Fruit fly (Drosophila melanogaster) whole organism, embryonic: Measurements from ENCODE around the gene CG42710.

Experiments used
- CG10274 ChIP-seq: fragments of 200-800 bp; sonication (Bioruptor generic); optimal IDR thresholded peaks from 3 replicates; lab custom pipeline; 2017; ENCODE audit warnings: missing biosample characterization, mild to moderate bottlenecking, missing genetic modification characterization
- CG10366 ChIP-seq: fragments of 200-800 bp; sonication (Bioruptor generic); IDR thresholded peaks from 2 replicates; pipeline ENCODE4 v1.3.6; 2022; ENCODE audit warnings: missing biosample characterization, missing genetic modification characterization
- CG10543 ChIP-seq: fragments of 200-800 bp; sonication (Bioruptor generic); optimal IDR thresholded peaks from 3 replicates; lab custom pipeline; 2017; ENCODE audit warnings: missing biosample characterization, mild to moderate bottlenecking, missing genetic modification characterization, moderate library complexity
- CG12236 ChIP-seq: fragments of 200-800 bp; sonication (Bioruptor generic); optimal IDR thresholded peaks from 2 replicates; lab custom pipeline; 2016; ENCODE audit warnings: missing biosample characterization, missing genetic modification characterization
- CG14014 ChIP-seq: fragments of 200-800 bp; sonication (Bioruptor generic); IDR thresholded peaks from 2 replicates; pipeline ENCODE4 v1.3.6; 2022; ENCODE audit warnings: missing biosample characterization, missing genetic modification characterization
- CG18764 ChIP-seq: fragments of 200-800 bp; sonication (Bioruptor generic); optimal IDR thresholded peaks from 3 replicates; lab custom pipeline; 2016; ENCODE audit warnings: missing biosample characterization, missing genetic modification characterization
- CG2116 ChIP-seq: fragments of 200-800 bp; sonication (Bioruptor generic); optimal IDR thresholded peaks from 3 replicates; lab custom pipeline; 2018; ENCODE audit warnings: missing biosample characterization, mild to moderate bottlenecking, missing genetic modification characterization
- CG2199 ChIP-seq: fragments of 200-800 bp; sonication (Bioruptor generic); IDR thresholded peaks from 3 replicates; pipeline ENCODE4 v1.3.6; 2022; ENCODE audit warnings: missing biosample characterization, missing genetic modification characterization
- CG2678 ChIP-seq: fragments of 200-800 bp; sonication (Bioruptor generic); optimal IDR thresholded peaks from 3 replicates; lab custom pipeline; 2019; ENCODE audit warnings: missing biosample characterization, mild to moderate bottlenecking, missing genetic modification characterization, moderate library complexity
- CG31441 ChIP-seq: fragments of 200-800 bp; sonication (Bioruptor generic); IDR thresholded peaks from 2 replicates; pipeline ENCODE4 v1.3.6; 2022; ENCODE audit warnings: missing biosample characterization, missing genetic modification characterization
- CG3407 ChIP-seq: fragments of 200-800 bp; sonication (Bioruptor generic); optimal IDR thresholded peaks from 2 replicates; lab custom pipeline; 2018; ENCODE audit warnings: missing biosample characterization, mild to moderate bottlenecking, missing genetic modification characterization
- CG5953 ChIP-seq: fragments of 200-800 bp; sonication (Bioruptor generic); IDR thresholded peaks from 2 replicates; pipeline ENCODE4 v1.3.6; 2022; ENCODE audit warnings: missing biosample characterization, missing genetic modification characterization
- CG6683 ChIP-seq: fragments of 200-800 bp; sonication (Bioruptor generic); optimal IDR thresholded peaks from 2 replicates; lab custom pipeline; 2017; ENCODE audit warnings: missing biosample characterization, mild to moderate bottlenecking, missing genetic modification characterization, missing genetic modification reagents
- CG7745 ChIP-seq: fragments of 200-800 bp; sonication (Bioruptor generic); optimal IDR thresholded peaks from 2 replicates; lab custom pipeline; 2018; ENCODE audit warnings: missing biosample characterization, mild to moderate bottlenecking, missing genetic modification characterization, moderate library complexity
- CG7786 ChIP-seq: fragments of 200-800 bp; sonication (Bioruptor generic); optimal IDR thresholded peaks from 2 replicates; lab custom pipeline; 2016; ENCODE audit warnings: missing biosample characterization, missing genetic modification characterization
- CG7987 ChIP-seq: fragments of 200-800 bp; sonication (Bioruptor generic); optimal IDR thresholded peaks from 2 replicates; lab custom pipeline; 2018; ENCODE audit warnings: missing biosample characterization, mild to moderate bottlenecking, missing genetic modification characterization, moderate library complexity
- CG8281 ChIP-seq: fragments of 200-800 bp; sonication (Bioruptor generic); optimal IDR thresholded peaks from 2 replicates; lab custom pipeline; 2018; ENCODE audit warnings: missing biosample characterization, mild to moderate bottlenecking, missing genetic modification characterization, moderate library complexity
- Doc2 ChIP-seq: fragments of 200-800 bp; sonication (Bioruptor generic); IDR thresholded peaks from 2 replicates; pipeline ENCODE4 v1.3.6; 2022; ENCODE audit warnings: missing biosample characterization, missing genetic modification characterization
- ERR ChIP-seq: fragments of 200-800 bp; sonication (Bioruptor generic); optimal IDR thresholded peaks from 2 replicates; lab custom pipeline; 2016; ENCODE audit warnings: missing biosample characterization, missing genetic modification characterization
- Eip74EF ChIP-seq, 2 experiments: fragments of 200-800 bp in 1 of 2; fragments of >200 bp in 1 of 2; sonication (Bioruptor generic) in 1 of 2; optimal IDR thresholded peaks; 2 replicates each; lab custom pipeline; 2017 to 2019; ENCODE audit warnings: missing biosample characterization in 2 of 2, missing genetic modification characterization in 2 of 2, mild to moderate bottlenecking in 1 of 2, moderate library complexity in 1 of 2
- Ets65A ChIP-seq: fragments of 200-800 bp; sonication (Bioruptor generic); peaks from one replicate; lab custom pipeline; 2016; ENCODE audit warnings: missing biosample characterization, missing genetic modification characterization
- H2.0 ChIP-seq: fragments of 200-800 bp; sonication (Bioruptor generic); IDR thresholded peaks from 2 replicates; pipeline ENCODE4 v1.3.6; 2022; ENCODE audit warnings: missing biosample characterization, missing genetic modification characterization
- HHEX ChIP-seq: fragments of 200-800 bp; sonication (Bioruptor generic); optimal IDR thresholded peaks from 3 replicates; lab custom pipeline; 2017; ENCODE audit warnings: missing biosample characterization, mild to moderate bottlenecking, missing genetic modification characterization, missing genetic modification reagents
- HmgD ChIP-seq: fragments of 200-800 bp; sonication (Bioruptor generic); optimal IDR thresholded peaks from 3 replicates; lab custom pipeline; 2016; ENCODE audit warnings: missing biosample characterization, missing genetic modification characterization
- Hr51 ChIP-seq, 2 experiments: fragments of 200-800 bp; sonication (Bioruptor generic); optimal IDR thresholded peaks; 2 replicates in 1 of 2; 3 replicates in 1 of 2; lab custom pipeline; 2016 to 2018; ENCODE audit warnings: missing biosample characterization in 2 of 2, missing genetic modification characterization in 2 of 2, mild to moderate bottlenecking in 1 of 2, moderate library complexity in 1 of 2
- MBD-R2 ChIP-seq: fragments of 200-800 bp; sonication (Bioruptor generic); IDR thresholded peaks from 2 replicates; pipeline ENCODE4 v1.3.6; 2022; ENCODE audit warnings: missing biosample characterization, missing genetic modification characterization
- MESR4 ChIP-seq: fragments of 200-800 bp; sonication (Bioruptor generic); optimal IDR thresholded peaks from 2 replicates; lab custom pipeline; 2018; ENCODE audit warnings: missing biosample characterization, mild to moderate bottlenecking, missing genetic modification characterization, moderate library complexity
- NFAT ChIP-seq: fragments of 200-800 bp; sonication (Bioruptor generic); IDR thresholded peaks from 2 replicates; pipeline ENCODE4 v1.3.6; 2022; ENCODE audit warnings: missing biosample characterization, missing genetic modification characterization
- Optix ChIP-seq: fragments of 200-800 bp; sonication (Bioruptor generic); IDR thresholded peaks from 3 replicates; pipeline ENCODE4 v1.3.6; 2022; ENCODE audit warnings: missing biosample characterization, missing genetic modification characterization
- Pdp1 ChIP-seq, 2 experiments: fragments of 200-800 bp; sonication (Bioruptor generic); optimal IDR thresholded peaks; 3 replicates each; lab custom pipeline; 2016; ENCODE audit warnings: missing biosample characterization in 2 of 2, missing genetic modification characterization in 2 of 2, mild to moderate bottlenecking in 1 of 2, moderate library complexity in 1 of 2
- ase ChIP-seq: fragments of 200-800 bp; sonication (Bioruptor generic); IDR thresholded peaks from 3 replicates; pipeline ENCODE4 v1.3.6; 2022; ENCODE audit warnings: missing biosample characterization, missing genetic modification characterization
- bab2 ChIP-seq: fragments of 200-800 bp; sonication (Bioruptor generic); optimal IDR thresholded peaks from 2 replicates; lab custom pipeline; 2016; ENCODE audit warnings: missing biosample characterization, missing genetic modification characterization
- bcd ChIP-seq: fragments of 200-800 bp; sonication (Bioruptor generic); optimal IDR thresholded peaks from 2 replicates; lab custom pipeline; 2017; ENCODE audit warnings: missing biosample characterization, mild to moderate bottlenecking, missing genetic modification characterization
- chinmo ChIP-seq: fragments of 200-800 bp; sonication (Bioruptor generic); IDR thresholded peaks from 4 replicates; pipeline ENCODE4 v1.3.6; 2022; ENCODE audit warnings: missing biosample characterization, missing genetic modification characterization; ENCODE audit not compliant: partially characterized antibody
- ci ChIP-seq: fragments of 200-800 bp; sonication (Bioruptor generic); IDR thresholded peaks from 3 replicates; pipeline ENCODE4 v1.3.6; 2022; ENCODE audit warnings: missing biosample characterization, missing genetic modification characterization
- crc ChIP-seq: fragments of 200-800 bp; sonication (Bioruptor generic); optimal IDR thresholded peaks from 2 replicates; lab custom pipeline; 2016; ENCODE audit warnings: missing biosample characterization, missing genetic modification characterization
- danr ChIP-seq: fragments of 200-800 bp; sonication (Bioruptor generic); IDR thresholded peaks from 2 replicates; pipeline ENCODE4 v1.3.6; 2022; ENCODE audit warnings: missing biosample characterization, missing genetic modification characterization
- dmrt99B ChIP-seq: fragments of 200-800 bp; sonication (Bioruptor generic); optimal IDR thresholded peaks from 2 replicates; lab custom pipeline; 2018; ENCODE audit warnings: missing biosample characterization, mild to moderate bottlenecking, missing genetic modification characterization, moderate library complexity
- dpn ChIP-seq, 2 experiments: fragments of 200-800 bp; sonication (Bioruptor generic); optimal IDR thresholded peaks; 3 replicates each; lab custom pipeline; 2016; ENCODE audit warnings: missing biosample characterization in 2 of 2, missing genetic modification characterization in 2 of 2
- fd3F ChIP-seq: fragments of 200-800 bp; sonication (Bioruptor generic); optimal IDR thresholded peaks from 2 replicates; lab custom pipeline; 2018; ENCODE audit warnings: missing biosample characterization, mild to moderate bottlenecking, missing genetic modification characterization, moderate library complexity
- hbn ChIP-seq: fragments of 200-800 bp; sonication (Bioruptor generic); IDR thresholded peaks from 2 replicates; pipeline ENCODE4 v1.3.6; 2022; ENCODE audit warnings: missing biosample characterization, missing genetic modification characterization; ENCODE audit not compliant: partially characterized antibody
- hkb ChIP-seq, 2 experiments: fragments of 200-800 bp in 1 of 2; fragments of >200 bp in 1 of 2; sonication (Bioruptor generic) in 1 of 2; IDR thresholded peaks in 1 of 2; optimal IDR thresholded peaks in 1 of 2; 2 replicates each; pipeline versions ENCODE4 v1.3.6 to Lab custom; 2017 to 2022; ENCODE audit warnings: missing biosample characterization in 1 of 2, missing genetic modification characterization in 1 of 2
- ro ChIP-seq: fragments of 200-800 bp; sonication (Bioruptor generic); IDR thresholded peaks from 2 replicates; pipeline ENCODE4 v1.3.6; 2022; ENCODE audit warnings: missing biosample characterization, missing genetic modification characterization
- sd ChIP-seq: fragments of 200-800 bp; sonication (Bioruptor generic); optimal IDR thresholded peaks from 3 replicates; lab custom pipeline; 2018; ENCODE audit warnings: missing biosample characterization, mild to moderate bottlenecking, missing genetic modification characterization, moderate library complexity
- sens-2 ChIP-seq: fragments of 200-800 bp; sonication (Bioruptor generic); IDR thresholded peaks from 2 replicates; pipeline ENCODE4 v1.3.6; 2022; ENCODE audit warnings: missing biosample characterization, missing genetic modification characterization
- unpg ChIP-seq: fragments of 200-800 bp; sonication (Bioruptor generic); optimal IDR thresholded peaks from 3 replicates; lab custom pipeline; 2018; ENCODE audit warnings: missing biosample characterization, mild to moderate bottlenecking, missing genetic modification characterization, moderate library complexity
- usp ChIP-seq: fragments of >200 bp; optimal IDR thresholded peaks from 2 replicates; lab custom pipeline; 2017; ENCODE audit warnings: missing biosample characterization, missing genetic modification characterization
- wdn ChIP-seq: fragments of 200-800 bp; sonication (Bioruptor generic); IDR thresholded peaks from 2 replicates; pipeline ENCODE4 v1.3.6; 2022; ENCODE audit warnings: missing biosample characterization, missing genetic modification characterization
- wek ChIP-seq: fragments of 200-800 bp; sonication (Bioruptor generic); optimal IDR thresholded peaks from 3 replicates; lab custom pipeline; 2018; ENCODE audit warnings: missing biosample characterization, mild to moderate bottlenecking, missing genetic modification characterization, moderate library complexity

Gene CG42710

dm6 chr2L:8739984-8740756 lies 42.1 kb downstream of the CG42710 start, which contains the start of gene raw (continued):
- TF ChIP-seq sd (tag; lab: Kevin White, UChicago) = peak; percentile 60
- no peak for TF ChIP-seq CG7786 (GFP tag; lab: Kevin White, UChicago)
- no peak for TF ChIP-seq crc (GFP tag; lab: Kevin White, UChicago)
- no peak; the same call in 1 of the 2 replicates for TF ChIP-seq sens-2 (GFP tag; lab: Robert Waterston, UW)
- TF ChIP-seq ro (GFP tag; lab: Robert Waterston, UW) = no peak
- peak; percentile 18 for TF ChIP-seq CG2678 (tag; lab: Kevin White, UChicago)
- TF ChIP-seq CG2116 (GFP tag; lab: Kevin White, UChicago) = no peak
- no peak for TF ChIP-seq CG7987 (GFP tag; lab: Kevin White, UChicago)
- TF ChIP-seq bcd (GFP tag; lab: Kevin White, UChicago) = no peak
- no peak for TF ChIP-seq CG10274
- TF ChIP-seq Ets65A (GFP tag; lab: Kevin White, UChicago) = no peak
- TF ChIP-seq fd3F (GFP tag; lab: Kevin White, UChicago) = no peak
- TF ChIP-seq dmrt99B = no peak
- peak in 1 of 2 experiments; percentile 58 for TF ChIP-seq Eip74EF (GFP tag; optimal IDR thresholded peaks at IDR 0.05; lab: Kevin White, UChicago)
- TF ChIP-seq hkb (optimal IDR thresholded peaks at IDR 0.05; lab: Kevin White, UChicago) = no peak
- peak; percentile 40; the same call in 1 of the 2 replicates for TF ChIP-seq hkb (GFP tag; IDR thresholded peaks at IDR 0.05; lab: Robert Waterston, UW)
- TF ChIP-seq ase (GFP tag; lab: Robert Waterston, UW) = no peak
- TF ChIP-seq HHEX (GFP tag; lab: Kevin White, UChicago) = no peak
- TF ChIP-seq CG3407 (GFP tag; lab: Kevin White, UChicago) = no peak
- no peak for TF ChIP-seq usp (GFP tag; lab: Kevin White, UChicago)
- no peak for TF ChIP-seq ci (GFP tag; lab: Robert Waterston, UW)
- TF ChIP-seq wek (GFP tag; lab: Kevin White, UChicago) = peak; percentile 8
- peak; percentile 14 for TF ChIP-seq HmgD (GFP tag; lab: Kevin White, UChicago)
- TF ChIP-seq ERR (GFP tag; lab: Kevin White, UChicago) = no peak
- no peak for TF ChIP-seq Hr51 (GFP tag; optimal IDR thresholded peaks at IDR 0.05; lab: Kevin White, UChicago)
- TF ChIP-seq chinmo (GFP tag; lab: Robert Waterston, UW) = peak; percentile 96
- TF ChIP-seq wdn (GFP tag; lab: Robert Waterston, UW) = no peak
- no peak for TF ChIP-seq H2.0 (GFP tag; lab: Robert Waterston, UW)
- TF ChIP-seq bab2 (GFP tag; lab: Kevin White, UChicago) = no peak
- TF ChIP-seq CG7745 (tag; lab: Kevin White, UChicago) = no peak
- TF ChIP-seq CG5953 (GFP tag; lab: Robert Waterston, UW) = no peak
- TF ChIP-seq hbn (GFP tag; lab: Robert Waterston, UW) = no peak
- TF ChIP-seq CG2199 = 0 out of 3 replicates have a peak, but pooled peaks have one; percentile 3
- no peak for TF ChIP-seq CG18764 (GFP tag; lab: Kevin White, UChicago)
- TF ChIP-seq NFAT (GFP tag; lab: Robert Waterston, UW) = no peak
- TF ChIP-seq unpg (GFP tag; lab: Kevin White, UChicago) = no peak
- TF ChIP-seq dpn (GFP tag; optimal IDR thresholded peaks at IDR 0.05; lab: Kevin White, UChicago) = no peak
- TF ChIP-seq CG14014 (GFP tag; lab: Robert Waterston, UW) = no peak
- no peak for TF ChIP-seq CG6683 (GFP tag; lab: Kevin White, UChicago)
- TF ChIP-seq Doc2 (GFP tag; lab: Robert Waterston, UW) = no peak
- TF ChIP-seq Pdp1 (GFP tag; optimal IDR thresholded peaks at IDR 0.05; lab: Kevin White, UChicago) = peak in 1 of 2 experiments; percentile 99
- TF ChIP-seq CG10366 (GFP tag; lab: Robert Waterston, UW) = no peak
- no peak for TF ChIP-seq Optix (GFP tag; lab: Robert Waterston, UW)
- TF ChIP-seq MESR4 (GFP tag; lab: Kevin White, UChicago) = peak; percentile 65
- no peak for TF ChIP-seq CG8281
- TF ChIP-seq CG12236 (GFP tag; lab: Kevin White, UChicago) = no peak
- TF ChIP-seq CG10543 (GFP tag; lab: Kevin White, UChicago) = peak; percentile 60
- no peak for TF ChIP-seq danr (GFP tag; lab: Robert Waterston, UW)
- no peak for TF ChIP-seq CG31441
- no peak for TF ChIP-seq MBD-R2
